Worm (Caenorhabditis elegans) whole organism, mixed stage, embryonic: ENCODE measurements around the gene F42E11.3.

ENCODE experiments used
- M03D4.4 ChIP-seq: sonication (generic microtip); optimal IDR thresholded peaks from 2 replicates; lab custom pipeline; 2017; ENCODE audit warnings: mild to moderate bottlenecking, missing genetic modification characterization, missing compliant biosample characterization
- bed-3 ChIP-seq: fragments of 200-800 bp; sonication (Bioruptor generic); optimal IDR thresholded peaks from 3 replicates; lab custom pipeline; 2018; ENCODE audit warnings: mild to moderate bottlenecking, missing genetic modification characterization, moderate library complexity, missing compliant biosample characterization
- blmp-1 ChIP-seq: fragments of 150-350 bp; optimal IDR thresholded peaks from 2 replicates; lab custom pipeline; 2014; ENCODE audit warnings: missing biosample characterization, missing genetic modification characterization
- ceh-39 ChIP-seq: fragments of 150-350 bp; optimal IDR thresholded peaks from 2 replicates; lab custom pipeline; 2014; ENCODE audit warnings: missing biosample characterization, missing genetic modification characterization
- ceh-43 ChIP-seq: fragments of 200-800 bp; sonication (Bioruptor generic); optimal IDR thresholded peaks from 2 replicates; lab custom pipeline; 2018; ENCODE audit warnings: mild to moderate bottlenecking, missing genetic modification characterization, moderate library complexity, missing compliant biosample characterization
- ceh-83 ChIP-seq: fragments of 200-800 bp; sonication (Bioruptor generic); optimal IDR thresholded peaks from 2 replicates; lab custom pipeline; 2018; ENCODE audit warnings: mild to moderate bottlenecking, missing genetic modification characterization, missing compliant biosample characterization
- ces-1 ChIP-seq: fragments of 150-350 bp; optimal IDR thresholded peaks from 2 replicates; lab custom pipeline; 2014; ENCODE audit warnings: missing biosample characterization, missing genetic modification reagents, missing genetic modification characterization
- cnd-1 ChIP-seq: fragments of 200-800 bp; sonication (Bioruptor generic); optimal IDR thresholded peaks from 2 replicates; lab custom pipeline; 2018; ENCODE audit warnings: mild to moderate bottlenecking, missing genetic modification characterization, missing compliant biosample characterization
- drap-1 ChIP-seq: fragments of 200-800 bp; sonication (Bioruptor generic); optimal IDR thresholded peaks from 3 replicates; lab custom pipeline; 2018; ENCODE audit warnings: mild to moderate bottlenecking, missing genetic modification characterization, missing compliant biosample characterization
- elt-1 ChIP-seq: sonication (generic microtip); optimal IDR thresholded peaks from 2 replicates; lab custom pipeline; 2017; ENCODE audit warnings: missing genetic modification characterization, mild to moderate bottlenecking, missing compliant biosample characterization, antibody characterized with exemption, moderate library complexity, borderline replicate concordance; ENCODE audit not compliant: insufficient read depth
- elt-3 ChIP-seq: fragments of 150-350 bp; optimal IDR thresholded peaks from 2 replicates; lab custom pipeline; 2014; ENCODE audit warnings: missing biosample characterization, missing genetic modification characterization
- ham-2 ChIP-seq: fragments of 200-800 bp; sonication (Bioruptor generic); optimal IDR thresholded peaks from 2 replicates; lab custom pipeline; 2018; ENCODE audit warnings: mild to moderate bottlenecking, missing genetic modification characterization, missing compliant biosample characterization
- hlh-1 ChIP-seq: fragments of 150-350 bp; optimal IDR thresholded peaks from 2 replicates; lab custom pipeline; 2014; ENCODE audit warnings: missing biosample characterization, missing genetic modification reagents, missing genetic modification characterization
- lin-13 ChIP-seq: fragments of 150-350 bp; optimal IDR thresholded peaks from 2 replicates; lab custom pipeline; 2014; ENCODE audit warnings: missing biosample characterization, missing genetic modification characterization
- lin-32 ChIP-seq: fragments of 200-800 bp; sonication (Bioruptor generic); optimal IDR thresholded peaks from 2 replicates; lab custom pipeline; 2018; ENCODE audit warnings: mild to moderate bottlenecking, missing genetic modification characterization, missing compliant biosample characterization
- lsy-2 ChIP-seq: fragments of 150-350 bp; optimal IDR thresholded peaks from 2 replicates; lab custom pipeline; 2014; ENCODE audit warnings: missing biosample characterization, missing genetic modification characterization
- mab-5 ChIP-seq: fragments of 150-350 bp; optimal IDR thresholded peaks from 2 replicates; lab custom pipeline; 2014; ENCODE audit warnings: missing biosample characterization, missing genetic modification characterization
- mep-1 ChIP-seq: fragments of 150-350 bp; optimal IDR thresholded peaks from 2 replicates; lab custom pipeline; 2017; ENCODE audit warnings: missing biosample characterization, missing genetic modification reagents, missing genetic modification characterization, inconsistent platforms
- mls-2 ChIP-seq: sonication (generic microtip); optimal IDR thresholded peaks from 2 replicates; lab custom pipeline; 2016; ENCODE audit warnings: mild to moderate bottlenecking, missing genetic modification characterization, moderate library complexity, missing compliant biosample characterization
- nhr-2 ChIP-seq: fragments of 150-350 bp; optimal IDR thresholded peaks from 2 replicates; lab custom pipeline; 2014; ENCODE audit warnings: missing biosample characterization, missing genetic modification characterization
- nhr-237 ChIP-seq: fragments of 150-350 bp; optimal IDR thresholded peaks from 2 replicates; lab custom pipeline; 2014; ENCODE audit warnings: missing biosample characterization, missing genetic modification characterization
- nhr-28 ChIP-seq: fragments of 150-350 bp; optimal IDR thresholded peaks from 2 replicates; lab custom pipeline; 2014; ENCODE audit warnings: missing biosample characterization, missing genetic modification characterization
- nhr-76 ChIP-seq: sonication (generic microtip); optimal IDR thresholded peaks from 2 replicates; lab custom pipeline; 2017; ENCODE audit warnings: missing biosample characterization, missing genetic modification characterization
- pha-4 ChIP-seq: fragments of 150-350 bp; optimal IDR thresholded peaks from 2 replicates; lab custom pipeline; 2018; ENCODE audit warnings: missing biosample characterization, missing genetic modification reagents, missing genetic modification characterization
- sem-2 ChIP-seq: fragments of 200-800 bp; sonication (Bioruptor generic); optimal IDR thresholded peaks from 2 replicates; lab custom pipeline; 2018; ENCODE audit warnings: mild to moderate bottlenecking, missing genetic modification characterization, missing compliant biosample characterization
- snpc-4 ChIP-seq: fragments of 150-350 bp; optimal IDR thresholded peaks from 2 replicates; lab custom pipeline; 2014; ENCODE audit warnings: missing biosample characterization, missing genetic modification characterization
- sptf-1 ChIP-seq: sonication (generic microtip); optimal IDR thresholded peaks from 2 replicates; lab custom pipeline; 2017; ENCODE audit warnings: mild to moderate bottlenecking, missing genetic modification characterization, moderate library complexity, missing compliant biosample characterization
- tbx-8 ChIP-seq: fragments of 200-800 bp; sonication (Bioruptor generic); optimal IDR thresholded peaks from 2 replicates; lab custom pipeline; 2018; ENCODE audit warnings: mild to moderate bottlenecking, missing genetic modification characterization, moderate library complexity, missing compliant biosample characterization
- unc-120 ChIP-seq: sonication (generic microtip); optimal IDR thresholded peaks from 2 replicates; lab custom pipeline; 2017; ENCODE audit warnings: missing genetic modification characterization, missing compliant biosample characterization; ENCODE audit not compliant: poor library complexity, severe bottlenecking
- unc-39 ChIP-seq: fragments of 150-350 bp; optimal IDR thresholded peaks from 2 replicates; lab custom pipeline; 2014; ENCODE audit warnings: missing biosample characterization, missing genetic modification characterization
- unc-62 ChIP-seq: fragments of 150-350 bp; optimal IDR thresholded peaks from 2 replicates; lab custom pipeline; 2014; ENCODE audit warnings: missing biosample characterization, missing genetic modification reagents, missing genetic modification characterization
- zip-8 ChIP-seq: fragments of 150-350 bp; optimal IDR thresholded peaks from 2 replicates; lab custom pipeline; 2014; ENCODE audit warnings: missing biosample characterization, missing genetic modification characterization
- ztf-11 ChIP-seq: fragments of 150-350 bp; optimal IDR thresholded peaks from 2 replicates; lab custom pipeline; 2014; ENCODE audit warnings: missing biosample characterization, missing genetic modification characterization

Gene F42E11.3

ce11 chrX:11387723-11388330, 12.4 kb upstream of the F42E11.3 start:
- TF ChIP-seq pha-4 (tag; lab: Kevin White, UChicago) (no peak), ces-1 (GFP tag; lab: Kevin White, UChicago) (peak; percentile 43), ham-2 (GFP tag; lab: Kevin White, UChicago) (no peak), nhr-28 (no peak), unc-39 (tag; lab: Kevin White, UChicago) (no peak), lsy-2 (tag; lab: Kevin White, UChicago) (no peak), blmp-1 (tag; lab: Kevin White, UChicago) (no peak), drap-1 (no peak)
- TF ChIP-seq, all 35 proteins: peak for 1

DNA sequence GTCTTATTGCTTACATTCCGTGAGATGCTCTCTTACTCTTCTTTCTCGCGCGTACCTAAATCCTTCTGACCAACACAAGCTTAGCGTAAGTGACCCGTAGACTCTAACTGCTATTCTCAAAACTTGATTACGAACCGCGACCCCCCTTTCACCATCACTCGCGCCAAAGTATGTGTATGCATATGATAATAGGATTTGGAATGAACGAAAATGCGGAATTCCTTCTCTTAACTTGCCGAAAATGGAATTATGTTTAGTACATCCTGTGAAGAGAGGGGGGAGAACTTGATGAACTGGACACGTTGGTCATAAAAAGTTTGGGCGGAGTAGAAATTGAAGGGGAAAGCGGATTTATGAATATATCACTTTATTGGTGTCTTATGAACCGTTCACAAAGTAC, 11.5 kb upstream of the F42E11.3 start:
- TF ChIP-seq unc-62 (GFP tag; lab: Kevin White, UChicago) (no peak), elt-1 (tag; lab: Kevin White, UChicago) (no peak), ces-1 (GFP tag; lab: Kevin White, UChicago) (peak; percentile 99), elt-3 (tag; lab: Kevin White, UChicago) (no peak), cnd-1 (tag; lab: Kevin White, UChicago) (no peak)

- TF ChIP-seq mep-1 (no peak), snpc-4 (tag; lab: Kevin White, UChicago) (no peak), ceh-43 (GFP tag; lab: Kevin White, UChicago) (no peak), lin-13 (tag; lab: Kevin White, UChicago) (no peak), drap-1 (no peak), M03D4.4 (tag; lab: Kevin White, UChicago) (no peak)
Measured at ce11 chrX:11385916-11386315, 10.5 kb upstream of the F42E11.3 start.

DNA sequence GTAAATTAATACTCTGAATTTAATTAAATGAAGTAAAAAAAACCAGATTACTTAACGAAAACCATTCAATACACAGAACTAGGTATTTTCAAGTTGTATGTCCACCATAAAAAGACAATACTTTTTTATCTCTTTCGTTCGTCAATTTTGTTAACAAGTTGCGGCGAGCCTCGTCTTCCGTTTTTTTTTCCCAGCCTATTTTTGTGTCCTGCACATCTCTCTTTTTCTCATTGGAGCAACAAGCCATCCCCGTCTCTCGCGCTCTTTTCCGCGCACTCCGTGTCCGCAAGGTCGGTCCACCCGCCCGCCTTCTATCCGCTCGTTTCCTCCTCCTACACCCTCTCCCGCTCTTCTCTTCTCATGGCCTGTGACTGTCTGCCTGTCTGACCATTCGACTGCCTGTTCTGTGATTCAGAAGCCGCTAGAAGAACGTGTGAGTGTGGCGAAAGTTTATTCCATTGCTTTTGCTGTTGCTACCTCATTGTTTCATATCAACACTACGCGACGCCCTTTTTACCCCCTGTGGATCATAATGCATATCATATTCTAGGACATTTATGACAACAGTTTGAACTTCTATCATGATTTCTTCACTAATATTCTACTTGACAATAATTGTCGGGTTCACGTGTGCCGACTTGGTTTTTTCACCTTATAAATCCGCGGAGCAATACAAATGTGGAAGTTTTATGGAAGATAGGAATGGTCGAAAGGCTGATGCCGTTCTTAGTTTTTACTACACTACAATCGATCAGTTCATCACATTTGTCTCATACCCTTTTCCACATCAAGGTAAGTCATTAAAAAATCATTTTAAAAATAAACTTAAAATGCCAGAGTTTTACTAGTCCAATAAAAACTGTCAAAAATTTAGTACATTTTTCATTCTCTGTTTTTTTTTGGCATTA, 9.4 kb upstream of the F42E11.3 start, which contains the start of the genes F08B12.11 and prmn-1:
Gene F08B12.11, plus strand, starts transcription at position 521 of the 908 bp plus-strand sequence.
Gene prmn-1, plus strand, starts transcription at position 551 of the 908 bp plus-strand sequence.
- peak; percentile 83 for TF ChIP-seq ham-2 (GFP tag; lab: Kevin White, UChicago)
- peak; percentile 46 for TF ChIP-seq ces-1 (GFP tag; lab: Kevin White, UChicago)
- no peak for TF ChIP-seq zip-8 (tag; lab: Kevin White, UChicago)
- TF ChIP-seq cnd-1 (tag; lab: Kevin White, UChicago) = peak; percentile 53
- TF ChIP-seq ceh-43 (GFP tag; lab: Kevin White, UChicago) = no peak
- peak; percentile 24 for TF ChIP-seq mep-1

DNA sequence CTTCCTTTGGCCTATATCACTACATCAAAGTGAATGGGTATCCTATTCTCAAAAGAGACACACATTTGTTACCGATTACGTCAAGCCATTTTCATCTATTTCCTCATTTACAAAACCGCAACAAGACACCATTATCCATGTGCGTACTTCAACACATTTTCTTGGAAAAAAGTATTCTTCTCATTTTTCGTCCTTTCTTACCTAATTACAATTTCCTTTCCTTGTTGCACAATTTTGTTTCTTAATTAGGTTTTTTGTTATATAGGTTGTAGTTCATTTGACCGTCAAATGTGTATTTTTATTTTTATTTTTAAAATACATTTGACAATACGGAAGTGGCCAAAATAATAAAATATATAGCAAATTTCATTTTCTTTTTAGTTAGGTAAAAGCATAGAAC, 8.0 kb upstream of the F42E11.3 start:
- TF ChIP-seq ces-1 (GFP tag; lab: Kevin White, UChicago) (peak; percentile 38), lin-13 (tag; lab: Kevin White, UChicago) (no peak), nhr-28 (no peak)

DNA sequence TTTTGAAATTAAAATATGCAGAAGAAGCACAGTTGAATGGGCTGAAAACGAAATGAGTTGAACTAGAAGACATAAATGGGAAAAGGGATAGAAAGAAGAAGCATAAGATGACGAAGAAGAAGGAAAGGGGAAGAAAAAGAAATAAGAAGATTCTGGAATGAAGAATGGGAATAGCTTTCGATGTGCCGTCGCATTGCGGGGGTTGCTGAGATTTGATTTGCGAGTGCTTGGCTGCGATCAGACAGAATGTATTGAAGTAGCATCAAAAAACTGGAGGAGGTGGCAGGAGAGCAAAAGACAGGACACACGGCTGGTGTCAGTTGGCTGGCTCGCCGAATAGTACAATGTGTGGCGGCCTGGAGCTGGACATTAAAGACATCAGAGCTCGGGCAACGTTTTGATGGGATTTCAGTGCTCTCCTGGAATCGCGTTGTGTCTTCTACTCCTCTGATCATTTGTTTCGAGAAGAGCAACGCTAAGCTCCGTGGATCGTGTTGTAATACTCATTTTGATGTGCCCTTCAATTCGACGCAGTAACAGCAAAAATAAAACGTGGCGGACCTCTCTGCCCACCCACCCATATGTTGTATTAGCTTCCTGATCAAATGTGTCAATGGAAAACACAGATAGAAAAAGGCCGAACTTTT, 3.8 kb upstream of the F42E11.3 start:
- no peak for TF ChIP-seq mab-5 (tag; lab: Kevin White, UChicago)
- TF ChIP-seq unc-120 (tag; lab: Kevin White, UChicago) = peak; percentile 92
- TF ChIP-seq ham-2 (GFP tag; lab: Kevin White, UChicago) = no peak
- TF ChIP-seq mls-2 (tag; lab: Kevin White, UChicago) = no peak
- no peak for TF ChIP-seq elt-3 (tag; lab: Kevin White, UChicago)
- no peak for TF ChIP-seq nhr-237
- TF ChIP-seq sptf-1 (tag; lab: Kevin White, UChicago) = peak; percentile 20
- no peak for TF ChIP-seq elt-1 (tag; lab: Kevin White, UChicago)
- no peak for TF ChIP-seq ceh-83 (GFP tag; lab: Kevin White, UChicago)
- peak; percentile 73 for TF ChIP-seq ces-1 (GFP tag; lab: Kevin White, UChicago)
- TF ChIP-seq cnd-1 (tag; lab: Kevin White, UChicago) = no peak
- TF ChIP-seq drap-1 = no peak
- peak; percentile 63 for TF ChIP-seq unc-62 (GFP tag; lab: Kevin White, UChicago)
- TF ChIP-seq M03D4.4 (tag; lab: Kevin White, UChicago) = peak; percentile 7
- TF ChIP-seq snpc-4 (tag; lab: Kevin White, UChicago) = no peak
- no peak for TF ChIP-seq nhr-76 (tag; lab: Kevin White, UChicago)
- TF ChIP-seq hlh-1 = peak; percentile 85
- no peak for TF ChIP-seq blmp-1 (tag; lab: Kevin White, UChicago)
- TF ChIP-seq nhr-28 = no peak
- no peak for TF ChIP-seq zip-8 (tag; lab: Kevin White, UChicago)
- no peak for TF ChIP-seq lin-32 (GFP tag; lab: Kevin White, UChicago)
- no peak for TF ChIP-seq mep-1
- no peak for TF ChIP-seq bed-3
- no peak for TF ChIP-seq sem-2 (GFP tag; lab: Kevin White, UChicago)
- TF ChIP-seq unc-39 (tag; lab: Kevin White, UChicago) = no peak
- TF ChIP-seq ztf-11 (tag; lab: Kevin White, UChicago) = no peak
- no peak for TF ChIP-seq tbx-8
- TF ChIP-seq ceh-39 = no peak
- TF ChIP-seq nhr-2 (tag; lab: Kevin White, UChicago) = no peak
- TF ChIP-seq lin-13 (tag; lab: Kevin White, UChicago) = no peak
